Worm (Caenorhabditis elegans) whole organism, midembryonic: ENCODE measurements around the gene vars-1.

Experiments used
- T22C8.4 ChIP-seq: fragments of 200-800 bp; sonication (Bioruptor generic); IDR thresholded peaks from 2 replicates; pipeline ENCODE4 v1.3.6; 2022; ENCODE audit warnings: missing genetic modification characterization, missing compliant biosample characterization
- cog-1 ChIP-seq: sonication (generic microtip); optimal IDR thresholded peaks from 2 replicates; lab custom pipeline; 2016; ENCODE audit warnings: missing genetic modification characterization, missing compliant biosample characterization
- klf-2 ChIP-seq: fragments of 200-800 bp; sonication (Bioruptor generic); conservative IDR thresholded peaks from 2 replicates; pipeline ENCODE4 v1.3.6; 2022; ENCODE audit warnings: missing genetic modification reagents, missing genetic modification characterization, missing compliant biosample characterization
- ztf-23 ChIP-seq: fragments of 200-800 bp; sonication (Bioruptor generic); IDR thresholded peaks from 2 replicates; pipeline ENCODE4 v1.3.6; 2022; ENCODE audit warnings: missing genetic modification reagents, missing genetic modification characterization, missing compliant biosample characterization
- ztf-29 ChIP-seq: fragments of 200-800 bp; sonication (Bioruptor generic); IDR thresholded peaks from 2 replicates; pipeline ENCODE4 v1.3.6; 2022; ENCODE audit warnings: missing genetic modification reagents, missing genetic modification characterization, missing compliant biosample characterization

DNA sequence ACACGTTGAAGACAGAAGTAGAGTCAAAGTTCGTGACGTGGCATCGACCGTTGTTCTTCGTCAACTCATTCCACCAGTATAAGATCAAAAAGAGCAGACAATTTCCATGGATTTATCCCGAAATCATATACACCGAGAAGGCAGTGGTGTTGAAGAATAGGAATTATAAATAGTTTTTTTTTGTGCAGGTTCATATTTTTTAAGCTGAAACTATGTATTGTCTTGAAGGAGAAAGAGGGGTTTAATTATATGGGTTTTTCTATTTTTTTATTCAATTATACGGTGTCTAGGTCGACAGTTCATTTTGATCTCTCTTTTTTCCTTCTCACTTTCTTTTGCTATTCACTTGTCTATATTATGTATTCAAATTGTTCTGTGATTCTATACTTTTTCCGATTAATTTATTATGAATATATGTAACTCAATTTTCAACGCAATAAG is 7.9 kb downstream of the vars-1 start:
- TF ChIP-seq ztf-23 (peak; percentile 56; the same call in 1 of the 2 replicates), cog-1 (no peak), klf-2 (GFP tag; lab: Robert Waterston, UW) (no peak), ztf-29 (GFP tag; lab: Robert Waterston, UW) (no peak), T22C8.4 (GFP tag; lab: Robert Waterston, UW) (no peak)
